Fruit fly (Drosophila melanogaster) whole organism, embryonic: Measurements from ENCODE around the gene CG42814.

ENCODE experiments used
- Abd-B ChIP-seq: fragments of 200-800 bp; sonication (Bioruptor generic); optimal IDR thresholded peaks from 2 replicates; lab custom pipeline; 2018; ENCODE audit warnings: missing biosample characterization, mild to moderate bottlenecking, missing genetic modification characterization, moderate library complexity
- Atf3 ChIP-seq: fragments of 200-800 bp; sonication (Bioruptor generic); optimal IDR thresholded peaks from 3 replicates; lab custom pipeline; 2016; ENCODE audit warnings: missing biosample characterization, missing genetic modification characterization
- B-H1 ChIP-seq: fragments of 200-800 bp; sonication (Bioruptor generic); IDR thresholded peaks from 3 replicates; pipeline ENCODE4 v1.3.6; 2022; ENCODE audit warnings: missing biosample characterization, missing genetic modification characterization
- Bgb ChIP-seq: fragments of 200-800 bp; sonication (Bioruptor generic); IDR thresholded peaks from 2 replicates; pipeline ENCODE4 v1.3.6; 2022; ENCODE audit warnings: missing biosample characterization, missing genetic modification characterization; ENCODE audit not compliant: partially characterized antibody
- CG10147 ChIP-seq: fragments of 200-800 bp; sonication (Bioruptor generic); optimal IDR thresholded peaks from 2 replicates; lab custom pipeline; 2019; ENCODE audit warnings: missing biosample characterization, mild to moderate bottlenecking, missing genetic modification characterization, moderate library complexity
- CG11504 ChIP-seq: fragments of 200-800 bp; sonication (Bioruptor generic); optimal IDR thresholded peaks from 3 replicates; lab custom pipeline; 2019; ENCODE audit warnings: missing biosample characterization, mild to moderate bottlenecking, missing genetic modification characterization, moderate library complexity
- CG12104 ChIP-seq: fragments of 200-800 bp; sonication (Bioruptor generic); optimal IDR thresholded peaks from 3 replicates; lab custom pipeline; 2016; ENCODE audit warnings: missing biosample characterization, missing genetic modification characterization
- CG13287 ChIP-seq: fragments of 200-800 bp; sonication (Bioruptor generic); IDR thresholded peaks from 2 replicates; pipeline ENCODE4 v1.3.6; 2022; ENCODE audit warnings: missing biosample characterization, missing genetic modification characterization; ENCODE audit not compliant: partially characterized antibody
- CG1603 ChIP-seq: fragments of 200-800 bp; sonication (Bioruptor generic); optimal IDR thresholded peaks from 2 replicates; lab custom pipeline; 2019; ENCODE audit warnings: missing biosample characterization, mild to moderate bottlenecking, missing genetic modification characterization, moderate library complexity
- CG3065 ChIP-seq: fragments of 200-800 bp; sonication (Bioruptor generic); optimal IDR thresholded peaks from 2 replicates; lab custom pipeline; 2016; ENCODE audit warnings: missing biosample characterization, missing genetic modification characterization
- CG31441 ChIP-seq: fragments of 200-800 bp; sonication (Bioruptor generic); IDR thresholded peaks from 2 replicates; pipeline ENCODE4 v1.3.6; 2022; ENCODE audit warnings: missing biosample characterization, missing genetic modification characterization
- CG32532 ChIP-seq: fragments of 200-800 bp; sonication (Bioruptor generic); IDR thresholded peaks from 2 replicates; pipeline ENCODE4 v1.3.6; 2022; ENCODE audit warnings: missing biosample characterization, missing genetic modification characterization
- CG32772 ChIP-seq: fragments of 200-800 bp; sonication (Bioruptor generic); IDR thresholded peaks from 2 replicates; pipeline ENCODE4 v1.3.6; 2022; ENCODE audit warnings: missing biosample characterization, missing genetic modification characterization
- CG3407 ChIP-seq: fragments of 200-800 bp; sonication (Bioruptor generic); optimal IDR thresholded peaks from 2 replicates; lab custom pipeline; 2018; ENCODE audit warnings: missing biosample characterization, mild to moderate bottlenecking, missing genetic modification characterization
- CG34422 ChIP-seq: fragments of 200-800 bp; sonication (Bioruptor generic); IDR thresholded peaks from 3 replicates; pipeline ENCODE4 v1.3.6; 2022; ENCODE audit warnings: missing biosample characterization, missing genetic modification characterization
- CG4707 ChIP-seq: fragments of 200-800 bp; sonication (Bioruptor generic); optimal IDR thresholded peaks from 2 replicates; lab custom pipeline; 2018; ENCODE audit warnings: missing biosample characterization, mild to moderate bottlenecking, missing genetic modification characterization, moderate library complexity
- CG6689 ChIP-seq: fragments of 200-800 bp; sonication (Bioruptor generic); IDR thresholded peaks from 2 replicates; pipeline ENCODE4 v1.3.6; 2022; ENCODE audit warnings: missing biosample characterization, missing genetic modification characterization
- CG8281 ChIP-seq: fragments of 200-800 bp; sonication (Bioruptor generic); optimal IDR thresholded peaks from 2 replicates; lab custom pipeline; 2018; ENCODE audit warnings: missing biosample characterization, mild to moderate bottlenecking, missing genetic modification characterization, moderate library complexity
- CG8924 ChIP-seq: fragments of 200-800 bp; optimal IDR thresholded peaks from 3 replicates; lab custom pipeline; 2019; ENCODE audit warnings: missing biosample characterization, mild to moderate bottlenecking, missing genetic modification characterization, moderate library complexity
- CG8944 ChIP-seq: fragments of 200-800 bp; sonication (Bioruptor generic); optimal IDR thresholded peaks from 3 replicates; lab custom pipeline; 2016; ENCODE audit warnings: missing biosample characterization, missing genetic modification characterization
- CTCF ChIP-seq: fragments of 200-800 bp; sonication (Bioruptor generic); optimal IDR thresholded peaks from 2 replicates; lab custom pipeline; 2017; ENCODE audit warnings: missing biosample characterization, mild to moderate bottlenecking, missing genetic modification characterization, moderate library complexity
- CoRest ChIP-seq: fragments of 200-800 bp; sonication (Bioruptor generic); optimal IDR thresholded peaks from 3 replicates; lab custom pipeline; 2018; ENCODE audit warnings: missing biosample characterization, mild to moderate bottlenecking, missing genetic modification characterization, moderate library complexity
- D ChIP-seq, 2 experiments: fragments of 200-800 bp in 1 of 2; fragments of >200 bp in 1 of 2; sonication (Bioruptor generic) in 1 of 2; optimal IDR thresholded peaks; 2 replicates in 1 of 2; 3 replicates in 1 of 2; lab custom pipeline; 2017; ENCODE audit warnings: mild to moderate bottlenecking in 1 of 2, missing biosample characterization in 1 of 2, missing genetic modification characterization in 1 of 2, missing genetic modification reagents in 1 of 2
- D19B ChIP-seq: fragments of 200-800 bp; sonication (Bioruptor generic); optimal IDR thresholded peaks from 2 replicates; lab custom pipeline; 2017; ENCODE audit warnings: missing biosample characterization, mild to moderate bottlenecking, missing genetic modification characterization
- Deaf1 ChIP-seq: fragments of 200-800 bp; optimal IDR thresholded peaks from 3 replicates; lab custom pipeline; 2019; ENCODE audit warnings: missing biosample characterization, mild to moderate bottlenecking, missing genetic modification characterization, moderate library complexity
- Elba2 ChIP-seq: fragments of 200-800 bp; sonication (Bioruptor generic); optimal IDR thresholded peaks from 3 replicates; lab custom pipeline; 2016; ENCODE audit warnings: missing biosample characterization, missing genetic modification characterization
- Hr78 ChIP-seq, 2 experiments: fragments of 200-800 bp in 1 of 2; fragments of >200 bp in 1 of 2; sonication (Bioruptor generic) in 1 of 2; optimal IDR thresholded peaks; 2 replicates each; lab custom pipeline; 2017 to 2019; ENCODE audit warnings: missing biosample characterization in 2 of 2, missing genetic modification characterization in 2 of 2, mild to moderate bottlenecking in 1 of 2, moderate library complexity in 1 of 2
- NC2β ChIP-seq: fragments of 200-800 bp; sonication (Bioruptor generic); optimal IDR thresholded peaks from 2 replicates; lab custom pipeline; 2016; ENCODE audit warnings: missing biosample characterization, missing genetic modification characterization
- Nf-YA ChIP-seq: fragments of 200-800 bp; sonication (Bioruptor generic); IDR thresholded peaks from 2 replicates; pipeline ENCODE4 v1.3.6; 2022; ENCODE audit warnings: missing biosample characterization, missing genetic modification characterization
- Nf-YC ChIP-seq: fragments of 200-800 bp; optimal IDR thresholded peaks from 3 replicates; lab custom pipeline; 2019; ENCODE audit warnings: missing biosample characterization, mild to moderate bottlenecking, missing genetic modification characterization, moderate library complexity
- Optix ChIP-seq: fragments of 200-800 bp; sonication (Bioruptor generic); IDR thresholded peaks from 3 replicates; pipeline ENCODE4 v1.3.6; 2022; ENCODE audit warnings: missing biosample characterization, missing genetic modification characterization
- Sox100B ChIP-seq: fragments of 200-800 bp; sonication (Bioruptor generic); optimal IDR thresholded peaks from 3 replicates; lab custom pipeline; 2018; ENCODE audit warnings: missing biosample characterization, mild to moderate bottlenecking, missing genetic modification characterization
- amos ChIP-seq: fragments of 200-800 bp; sonication (Bioruptor generic); IDR thresholded peaks from 2 replicates; pipeline ENCODE4 v1.3.6; 2022; ENCODE audit warnings: missing biosample characterization, missing genetic modification characterization; ENCODE audit not compliant: partially characterized antibody
- chinmo ChIP-seq: fragments of 200-800 bp; sonication (Bioruptor generic); IDR thresholded peaks from 4 replicates; pipeline ENCODE4 v1.3.6; 2022; ENCODE audit warnings: missing biosample characterization, missing genetic modification characterization; ENCODE audit not compliant: partially characterized antibody
- chn ChIP-seq: fragments of 200-800 bp; sonication (Bioruptor generic); optimal IDR thresholded peaks from 2 replicates; lab custom pipeline; 2016; ENCODE audit warnings: missing biosample characterization, missing genetic modification characterization
- croc ChIP-seq: fragments of 200-800 bp; sonication (Bioruptor generic); conservative IDR thresholded peaks from 3 replicates; pipeline ENCODE4 v1.3.6; 2022; ENCODE audit warnings: missing biosample characterization, missing genetic modification characterization
- dm ChIP-seq: fragments of 200-800 bp; sonication (Bioruptor generic); optimal IDR thresholded peaks from 3 replicates; lab custom pipeline; 2016; ENCODE audit warnings: missing biosample characterization, missing genetic modification characterization
- dmrt99B ChIP-seq: fragments of 200-800 bp; sonication (Bioruptor generic); optimal IDR thresholded peaks from 2 replicates; lab custom pipeline; 2018; ENCODE audit warnings: missing biosample characterization, mild to moderate bottlenecking, missing genetic modification characterization, moderate library complexity
- en ChIP-seq: fragments of 200-800 bp; sonication (Bioruptor generic); optimal IDR thresholded peaks from 2 replicates; lab custom pipeline; 2016; ENCODE audit warnings: missing biosample characterization, missing genetic modification characterization
- gsb-n ChIP-seq: fragments of 200-800 bp; sonication (Bioruptor generic); optimal IDR thresholded peaks from 3 replicates; lab custom pipeline; 2018; ENCODE audit warnings: missing biosample characterization, mild to moderate bottlenecking, missing genetic modification characterization
- jing ChIP-seq: fragments of 200-800 bp; sonication (Bioruptor generic); optimal IDR thresholded peaks from 2 replicates; lab custom pipeline; 2018; ENCODE audit warnings: missing biosample characterization, mild to moderate bottlenecking, missing genetic modification characterization
- maf-S ChIP-seq: fragments of 200-800 bp; sonication (Bioruptor generic); optimal IDR thresholded peaks from 2 replicates; lab custom pipeline; 2016; ENCODE audit warnings: missing biosample characterization, missing genetic modification characterization
- nom ChIP-seq: fragments of 200-800 bp; sonication (Bioruptor generic); optimal IDR thresholded peaks from 2 replicates; lab custom pipeline; 2017; ENCODE audit warnings: missing biosample characterization, missing genetic modification characterization, mild to moderate bottlenecking, moderate library complexity, missing genetic modification reagents
- onecut ChIP-seq: fragments of 200-800 bp; sonication (Bioruptor generic); IDR thresholded peaks from 2 replicates; pipeline ENCODE4 v1.3.6; 2022; ENCODE audit warnings: missing biosample characterization, missing genetic modification characterization
- peb ChIP-seq: fragments of 200-800 bp; sonication (Bioruptor generic); IDR thresholded peaks from 2 replicates; pipeline ENCODE4 v1.3.6; 2022; ENCODE audit warnings: missing biosample characterization, missing genetic modification characterization
- salm ChIP-seq: fragments of 200-800 bp; sonication (Bioruptor generic); optimal IDR thresholded peaks from 2 replicates; lab custom pipeline; 2018; ENCODE audit warnings: missing biosample characterization, mild to moderate bottlenecking, missing genetic modification characterization
- shn ChIP-seq: fragments of 200-800 bp; sonication (Bioruptor generic); optimal IDR thresholded peaks from 3 replicates; lab custom pipeline; 2016; ENCODE audit warnings: missing biosample characterization, missing genetic modification characterization
- slou ChIP-seq: fragments of 200-800 bp; sonication (Bioruptor generic); optimal IDR thresholded peaks from 3 replicates; lab custom pipeline; 2016; ENCODE audit warnings: missing biosample characterization, missing genetic modification characterization
- vnd ChIP-seq: fragments of 200-800 bp; sonication (Bioruptor generic); IDR thresholded peaks from 3 replicates; pipeline ENCODE4 v1.3.6; 2022; ENCODE audit warnings: missing biosample characterization, missing genetic modification characterization; ENCODE audit not compliant: partially characterized antibody

CG42814 gene

DNA sequence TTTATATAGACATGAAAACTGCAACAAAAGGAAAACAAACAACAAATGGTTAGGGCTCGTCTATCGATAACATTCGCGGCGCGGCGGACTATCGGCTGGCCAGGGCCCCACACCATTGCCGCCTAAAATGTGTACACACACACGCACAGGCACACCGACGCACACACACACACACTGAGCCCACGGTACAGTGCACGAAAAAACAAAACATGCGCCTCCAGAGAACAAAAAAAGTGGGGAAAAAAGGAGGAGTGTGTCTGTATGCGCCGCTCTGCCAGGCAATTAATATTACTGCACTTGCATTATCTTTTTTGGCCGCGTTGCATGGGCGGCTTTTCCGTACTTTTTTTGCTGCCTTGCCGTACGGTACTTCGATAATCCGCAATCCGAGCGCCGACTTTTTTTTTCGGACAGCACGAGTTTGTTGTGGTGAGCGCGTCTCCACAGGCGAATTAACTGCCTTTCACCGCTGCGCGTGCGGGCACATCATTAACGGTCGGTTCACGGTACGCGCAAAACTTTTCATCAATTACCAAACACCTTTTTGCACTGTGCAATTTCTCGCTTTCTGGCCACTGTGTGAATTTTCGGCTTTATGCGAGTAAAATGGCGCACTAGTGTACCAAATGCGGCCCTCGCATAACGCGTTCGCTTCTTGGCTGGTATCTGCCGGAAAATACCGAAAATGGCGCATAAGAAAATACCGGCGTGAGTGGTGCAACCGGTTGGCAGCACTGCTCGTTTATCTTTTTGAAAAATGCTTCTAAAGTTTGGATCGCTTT is 34.4 kb upstream of the CG42814 start, which contains the start of gene woc (continued):
- TF ChIP-seq CG3407 (GFP tag; lab: Kevin White, UChicago) = peak; percentile 8
- TF ChIP-seq slou (GFP tag; lab: Kevin White, UChicago) = no peak
- peak; percentile 59 for TF ChIP-seq chn (GFP tag; lab: Kevin White, UChicago)
- no peak for TF ChIP-seq onecut
- TF ChIP-seq CG4707 (GFP tag; lab: Kevin White, UChicago) = no peak
- no peak for TF ChIP-seq croc (GFP tag; lab: Robert Waterston, UW)
- peak; percentile 68; the same call in 1 of the 2 replicates for TF ChIP-seq CG32532
- TF ChIP-seq amos (GFP tag; lab: Robert Waterston, UW) = peak; percentile 85
- TF ChIP-seq CG13287 (GFP tag; lab: Robert Waterston, UW) = peak; percentile 87
- TF ChIP-seq Abd-B (GFP tag; lab: Kevin White, UChicago) = no peak
- no peak for TF ChIP-seq CG10147 (GFP tag; lab: Kevin White, UChicago)
- no peak for TF ChIP-seq jing
- TF ChIP-seq Elba2 (GFP tag; lab: Kevin White, UChicago) = peak; percentile 98
- TF ChIP-seq Hr78 (GFP tag; optimal IDR thresholded peaks at IDR 0.05; lab: Kevin White, UChicago) = no peak
- peak; percentile 30 for TF ChIP-seq CTCF
- peak; percentile 91 for TF ChIP-seq D (optimal IDR thresholded peaks at IDR 0.05; lab: Kevin White, UChicago)
- TF ChIP-seq D (GFP tag; optimal IDR thresholded peaks at IDR 0.05; lab: Kevin White, UChicago) = no peak
- no peak for TF ChIP-seq CG8281 (tag; lab: Kevin White, UChicago)
- TF ChIP-seq CoRest (tag; lab: Kevin White, UChicago) = peak; percentile 51
- peak; percentile 80 for TF ChIP-seq vnd (GFP tag; lab: Robert Waterston, UW)
- TF ChIP-seq CG32772 = peak; percentile 68
- no peak for TF ChIP-seq Atf3 (GFP tag; lab: Kevin White, UChicago)
- peak; percentile 88 for TF ChIP-seq nom (GFP tag; lab: Kevin White, UChicago)
- peak; percentile 96 for TF ChIP-seq CG34422 (GFP tag; lab: Robert Waterston, UW)
- no peak for TF ChIP-seq salm (tag; lab: Kevin White, UChicago)
- no peak for TF ChIP-seq CG8944 (GFP tag; lab: Kevin White, UChicago)
- no peak for TF ChIP-seq Nf-YA (GFP tag; lab: Robert Waterston, UW)
- TF ChIP-seq chinmo (GFP tag; lab: Robert Waterston, UW) = peak; percentile 96
- no peak for TF ChIP-seq D19B (GFP tag; lab: Kevin White, UChicago)
- TF ChIP-seq Sox100B = no peak
- no peak for TF ChIP-seq gsb-n (tag; lab: Kevin White, UChicago)
- no peak for TF ChIP-seq en (GFP tag; lab: Kevin White, UChicago)
- TF ChIP-seq Deaf1 (tag; lab: Kevin White, UChicago) = no peak
- TF ChIP-seq CG31441 (GFP tag; lab: Robert Waterston, UW) = no peak
- TF ChIP-seq CG8924 = peak; percentile 51
- TF ChIP-seq dm = peak; percentile 70
- peak; percentile 44 for TF ChIP-seq shn (GFP tag; lab: Kevin White, UChicago)
- no peak for TF ChIP-seq B-H1 (GFP tag; lab: Robert Waterston, UW)
- TF ChIP-seq Optix (GFP tag; lab: Robert Waterston, UW) = peak; percentile 28; the same call in 1 of the 3 replicates
- TF ChIP-seq CG12104 (GFP tag; lab: Kevin White, UChicago) = peak; percentile 43
- TF ChIP-seq maf-S (GFP tag; lab: Kevin White, UChicago) = peak; percentile 72
- TF ChIP-seq CG11504 (tag; lab: Kevin White, UChicago) = no peak
- TF ChIP-seq CG3065 (GFP tag; lab: Kevin White, UChicago) = no peak
- no peak for TF ChIP-seq Nf-YC (tag; lab: Kevin White, UChicago)
- peak; percentile 81 for TF ChIP-seq CG1603 (tag; lab: Kevin White, UChicago)
- peak; percentile 91 for TF ChIP-seq Bgb (GFP tag; lab: Robert Waterston, UW)
- TF ChIP-seq dmrt99B (tag; lab: Kevin White, UChicago) = no peak
- TF ChIP-seq NC2β (GFP tag; lab: Kevin White, UChicago) = peak; percentile 56
- no peak for TF ChIP-seq peb
- TF ChIP-seq CG6689 (GFP tag; lab: Robert Waterston, UW) = peak; percentile 56
